Worm (Caenorhabditis elegans) whole organism, L4 larva: Measurements from ENCODE around the gene ZK1058.9.

Source experiments
- F37D6.2 ChIP-seq: sonication (generic microtip); optimal IDR thresholded peaks from 2 replicates; lab custom pipeline; 2016; ENCODE audit warnings: mild to moderate bottlenecking, missing genetic modification characterization, missing compliant biosample characterization
- F49E8.2 ChIP-seq: sonication (generic microtip); optimal IDR thresholded peaks from 2 replicates; lab custom pipeline; 2016; ENCODE audit warnings: missing compliant biosample characterization, mild to moderate bottlenecking, missing genetic modification characterization, borderline replicate concordance
- T20F7.1 ChIP-seq: fragments of 200-800 bp; sonication (Bioruptor generic); optimal IDR thresholded peaks from 2 replicates; lab custom pipeline; 2018; ENCODE audit warnings: mild to moderate bottlenecking, missing genetic modification characterization, missing compliant biosample characterization
- ZK337.2 ChIP-seq: fragments of 200-800 bp; sonication (Bioruptor generic); IDR thresholded peaks from 2 replicates; pipeline ENCODE4 v1.3.6; 2022; ENCODE audit warnings: missing genetic modification reagents, missing genetic modification characterization, missing compliant biosample characterization
- ama-1 ChIP-seq: fragments of 150-350 bp; optimal IDR thresholded peaks from 2 replicates; lab custom pipeline; 2014; ENCODE audit warnings: inconsistent platforms, mixed read lengths
- ceh-28 ChIP-seq: fragments of 150-350 bp; optimal IDR thresholded peaks from 2 replicates; lab custom pipeline; 2014; ENCODE audit warnings: missing biosample characterization, missing genetic modification reagents, missing genetic modification characterization
- ces-1 ChIP-seq: fragments of 150-350 bp; sonication (generic microtip); optimal IDR thresholded peaks from 4 replicates; lab custom pipeline; 2014; ENCODE audit warnings: missing biosample characterization, missing genetic modification reagents, missing genetic modification characterization
- ctbp-1 ChIP-seq: fragments of 200-800 bp; sonication (Bioruptor generic); IDR thresholded peaks from 2 replicates; pipeline ENCODE4 v1.3.6; 2022; ENCODE audit warnings: missing genetic modification reagents, missing genetic modification characterization, missing compliant biosample characterization
- daf-16 ChIP-seq, 3 experiments: sonication (generic microtip); optimal IDR thresholded peaks; 2 replicates each; lab custom pipeline; 2016 to 2017; ENCODE audit warnings: missing genetic modification characterization in 3 of 3, missing genetic modification reagents in 3 of 3, mild to moderate bottlenecking in 2 of 3, missing compliant biosample characterization in 2 of 3, missing biosample characterization in 1 of 3, moderate library complexity in 1 of 3
- dmd-6 ChIP-seq: fragments of 200-800 bp; sonication (Bioruptor generic); IDR thresholded peaks from 2 replicates; pipeline ENCODE4 v1.3.6; 2022; ENCODE audit warnings: missing genetic modification reagents, missing genetic modification characterization, missing compliant biosample characterization
- dmd-8 ChIP-seq: fragments of 200-800 bp; sonication (Bioruptor generic); IDR thresholded peaks from 2 replicates; pipeline ENCODE4 v1.3.6; 2022; ENCODE audit warnings: missing genetic modification characterization, missing compliant biosample characterization
- dve-1 ChIP-seq: sonication (generic microtip); optimal IDR thresholded peaks from 2 replicates; lab custom pipeline; 2017; ENCODE audit warnings: antibody characterized with exemption, mild to moderate bottlenecking, missing genetic modification characterization, missing compliant biosample characterization; ENCODE audit not compliant: insufficient read depth
- gei-8 ChIP-seq: fragments of 200-800 bp; sonication (Bioruptor generic); optimal IDR thresholded peaks from 2 replicates; lab custom pipeline; 2018; ENCODE audit warnings: mild to moderate bottlenecking, missing genetic modification characterization, missing compliant biosample characterization
- hif-1 ChIP-seq, 2 experiments: sonication (generic microtip); optimal IDR thresholded peaks; 2 replicates each; lab custom pipeline; 2016 to 2017; ENCODE audit warnings: missing compliant biosample characterization in 2 of 2, missing genetic modification characterization in 2 of 2, missing genetic modification reagents in 2 of 2, missing genotype in 2 of 2, mild to moderate bottlenecking in 1 of 2
- hlh-11 ChIP-seq: fragments of 200-800 bp; sonication (Bioruptor generic); optimal IDR thresholded peaks from 2 replicates; lab custom pipeline; 2018; ENCODE audit warnings: mild to moderate bottlenecking, missing genetic modification characterization, missing compliant biosample characterization
- hlh-30 ChIP-seq: sonication (generic microtip); optimal IDR thresholded peaks from 2 replicates; lab custom pipeline; 2017; ENCODE audit warnings: antibody characterized with exemption, mild to moderate bottlenecking, missing genetic modification characterization, missing compliant biosample characterization; ENCODE audit not compliant: insufficient read depth
- hmg-1.1 ChIP-seq: fragments of 200-800 bp; sonication (Bioruptor generic); IDR thresholded peaks from 2 replicates; pipeline ENCODE4 v1.3.6; 2022; ENCODE audit warnings: missing genetic modification reagents, missing genetic modification characterization, missing compliant biosample characterization
- lin-1 ChIP-seq: fragments of 200-800 bp; sonication (Bioruptor generic); IDR thresholded peaks from 2 replicates; pipeline ENCODE4 v1.3.6; 2022; ENCODE audit warnings: missing genetic modification reagents, missing genetic modification characterization, missing compliant biosample characterization
- lin-13 ChIP-seq: fragments of 150-350 bp; optimal IDR thresholded peaks from 2 replicates; lab custom pipeline; 2014; ENCODE audit warnings: missing biosample characterization, missing genetic modification reagents, missing genetic modification characterization
- lin-15B ChIP-seq: fragments of 150-350 bp; sonication (generic microtip); optimal IDR thresholded peaks from 3 replicates; lab custom pipeline; 2014; ENCODE audit warnings: missing biosample characterization, missing genetic modification characterization
- lin-38 ChIP-seq: fragments of 200-800 bp; sonication (Bioruptor generic); IDR thresholded peaks from 2 replicates; pipeline ENCODE4 v1.3.6; 2022; ENCODE audit warnings: missing genetic modification reagents, missing genetic modification characterization, missing compliant biosample characterization
- lin-39 ChIP-seq: fragments of 150-350 bp; optimal IDR thresholded peaks from 2 replicates; lab custom pipeline; 2014; ENCODE audit warnings: missing biosample characterization, missing genetic modification reagents, missing genetic modification characterization
- mdl-1 ChIP-seq, 2 experiments: fragments of 150-350 bp in 1 of 2; sonication (generic microtip) in 1 of 2; optimal IDR thresholded peaks; 2 replicates each; lab custom pipeline; 2014 to 2017; ENCODE audit warnings: missing biosample characterization in 2 of 2, missing genetic modification characterization in 2 of 2
- mes-2 ChIP-seq: sonication (generic microtip); optimal IDR thresholded peaks from 2 replicates; lab custom pipeline; 2016; ENCODE audit warnings: missing genotype, mild to moderate bottlenecking, missing genetic modification characterization, missing compliant biosample characterization; ENCODE audit not compliant: poor library complexity, severe bottlenecking
- mxl-3 ChIP-seq: fragments of 200-800 bp; sonication (Bioruptor generic); optimal IDR thresholded peaks from 2 replicates; lab custom pipeline; 2018; ENCODE audit warnings: mild to moderate bottlenecking, missing genetic modification characterization, missing compliant biosample characterization
- nhr-10 ChIP-seq: fragments of 150-350 bp; optimal IDR thresholded peaks from 2 replicates; lab custom pipeline; 2014; ENCODE audit warnings: missing biosample characterization, missing genetic modification characterization
- nhr-102 ChIP-seq: sonication (generic microtip); optimal IDR thresholded peaks from 2 replicates; lab custom pipeline; 2016; ENCODE audit warnings: mild to moderate bottlenecking, missing genetic modification characterization, moderate library complexity, missing compliant biosample characterization
- nhr-237 ChIP-seq: sonication (generic microtip); optimal IDR thresholded peaks from 2 replicates; lab custom pipeline; 2017; ENCODE audit warnings: missing biosample characterization, missing genetic modification characterization
- nhr-28 ChIP-seq: fragments of 150-350 bp; optimal IDR thresholded peaks from 2 replicates; lab custom pipeline; 2014; ENCODE audit warnings: missing biosample characterization, missing genetic modification characterization
- nhr-42 ChIP-seq: fragments of 200-800 bp; sonication (Bioruptor generic); IDR thresholded peaks from 2 replicates; pipeline ENCODE4 v1.3.6; 2022; ENCODE audit warnings: missing genetic modification characterization, missing compliant biosample characterization
- nhr-48 ChIP-seq: sonication (generic microtip); optimal IDR thresholded peaks from 2 replicates; lab custom pipeline; 2016; ENCODE audit warnings: mild to moderate bottlenecking, missing genetic modification characterization, missing compliant biosample characterization
- pqm-1 ChIP-seq: sonication (generic microtip); optimal IDR thresholded peaks from 2 replicates; lab custom pipeline; 2017; ENCODE audit warnings: missing biosample characterization, missing genetic modification characterization
- set-16 ChIP-seq: fragments of 200-800 bp; sonication (Bioruptor generic); IDR thresholded peaks from 2 replicates; pipeline ENCODE4 v1.3.6; 2022; ENCODE audit warnings: missing genetic modification reagents, missing genetic modification characterization, missing compliant biosample characterization
- unc-130 ChIP-seq: sonication (generic microtip); optimal IDR thresholded peaks from 2 replicates; lab custom pipeline; 2016; ENCODE audit warnings: missing genetic modification reagents, missing genetic modification characterization, missing compliant biosample characterization
- unc-62 ChIP-seq, 3 experiments: fragments of 150-350 bp in 1 of 3; sonication (generic microtip); optimal IDR thresholded peaks in 2 of 3; peaks in 1 of 3; 1 replicate in 1 of 3; 2 replicates in 2 of 3; lab custom pipeline; 2014 to 2017; ENCODE audit warnings: missing biosample characterization in 3 of 3, missing genetic modification characterization in 3 of 3, missing genetic modification reagents in 3 of 3, missing genotype in 1 of 3
- vab-7 ChIP-seq: fragments of 200-800 bp; sonication (Bioruptor generic); IDR thresholded peaks from 2 replicates; pipeline ENCODE4 v1.3.6; 2022; ENCODE audit warnings: missing genetic modification reagents, missing genetic modification characterization, missing compliant biosample characterization
- zfp-3 ChIP-seq: fragments of 200-800 bp; sonication (Bioruptor generic); conservative IDR thresholded peaks from 2 replicates; pipeline ENCODE4 v1.3.6; 2022; ENCODE audit warnings: missing genetic modification reagents, missing genetic modification characterization, missing compliant biosample characterization
- zip-2 ChIP-seq: fragments of 150-350 bp; optimal IDR thresholded peaks from 2 replicates; lab custom pipeline; 2014; ENCODE audit warnings: missing biosample characterization, missing genetic modification characterization

The ZK1058.9 gene

DNA sequence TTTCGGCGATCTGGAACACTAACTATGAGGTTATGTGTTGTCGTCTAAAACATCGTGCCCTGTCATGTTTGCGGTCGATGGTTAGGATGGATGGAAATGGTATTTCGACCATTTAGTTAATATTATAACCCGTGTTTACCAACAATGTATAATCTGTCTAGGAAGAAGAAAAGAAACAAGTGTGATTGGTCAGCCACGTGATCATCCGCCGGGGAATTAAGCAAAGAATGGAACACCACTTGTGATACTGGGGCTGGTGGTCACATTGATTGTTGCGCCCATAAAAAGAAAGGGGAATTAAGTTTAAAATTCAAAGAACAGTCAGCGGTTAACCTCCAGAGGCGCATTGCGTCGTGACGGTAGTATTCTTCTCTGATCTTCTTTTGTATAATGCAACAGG, 50.4 kb downstream of the ZK1058.9 start (continued):
- TF ChIP-seq lin-13 (GFP tag; lab: Kevin White, UChicago) (peak; percentile 19), daf-16 (GFP tag; optimal IDR thresholded peaks at IDR 0.05; lab: Kevin White, UChicago) (no peak), daf-16 (tag; optimal IDR thresholded peaks at IDR 0.05; lab: Kevin White, UChicago) (peak; percentile 60), F37D6.2 (tag; lab: Kevin White, UChicago) (no peak), mdl-1 (tag; optimal IDR thresholded peaks at IDR 0.05; lab: Kevin White, UChicago) (peak in 1 of 2 experiments; percentile 6), nhr-102 (no peak), hlh-11 (tag; lab: Kevin White, UChicago) (peak; percentile 74), unc-62 (GFP tag; optimal IDR thresholded peaks at IDR 0.05 in 1 of 2; lab: Kevin White, UChicago) (peak in 1 of 2 experiments; percentile 57), unc-62 (tag; optimal IDR thresholded peaks at IDR 0.05; lab: Kevin White, UChicago) (no peak), set-16 (GFP tag; lab: Robert Waterston, UW) (no peak), nhr-237 (tag; lab: Kevin White, UChicago) (no peak), nhr-28 (peak; percentile 72), ctbp-1 (GFP tag; lab: Robert Waterston, UW) (no peak)

DNA sequence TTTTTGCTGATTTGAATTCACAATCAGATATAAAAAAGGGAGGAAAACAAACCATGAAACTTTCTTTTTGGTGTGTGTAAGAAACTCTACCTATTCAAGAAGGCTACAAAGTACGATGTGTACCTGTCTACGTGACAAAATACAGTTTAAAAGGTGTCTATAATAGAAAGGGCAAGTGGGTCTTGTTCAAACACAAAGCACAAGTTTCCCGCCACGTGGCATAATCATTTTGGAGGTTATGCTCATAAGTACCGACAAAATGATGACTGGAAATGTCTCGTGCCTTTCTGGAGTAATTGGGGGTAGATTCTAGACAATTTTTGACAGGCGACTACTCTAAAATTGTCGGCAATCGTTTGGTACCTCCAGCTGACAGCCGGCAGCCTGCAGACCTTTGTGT, 51.1 kb downstream of the ZK1058.9 start:
- TF ChIP-seq vab-7 (GFP tag; lab: Robert Waterston, UW) (no peak), dmd-6 (GFP tag; lab: Robert Waterston, UW) (peak; percentile 74), hlh-11 (tag; lab: Kevin White, UChicago) (peak; percentile 35), hlh-30 (tag; lab: Kevin White, UChicago) (peak; percentile 30), ama-1 (lab: Kevin White, UChicago) (no peak), hif-1 (tag; optimal IDR thresholded peaks at IDR 0.05; lab: Kevin White, UChicago) (peak in 1 of 2 experiments; percentile 93), dmd-8 (no peak), nhr-48 (tag; lab: Kevin White, UChicago) (no peak), dve-1 (tag; lab: Kevin White, UChicago) (peak; percentile 47), lin-1 (no peak), nhr-28 (peak; percentile 67), zfp-3 (0 out of 2 replicates have a peak, but pooled peaks have one; percentile 14), daf-16 (GFP tag; optimal IDR thresholded peaks at IDR 0.05; lab: Kevin White, UChicago) (no peak), daf-16 (tag; optimal IDR thresholded peaks at IDR 0.05; lab: Kevin White, UChicago) (peak; percentile 17)
- TF ChIP-seq, all 104 proteins: peak for 8

DNA sequence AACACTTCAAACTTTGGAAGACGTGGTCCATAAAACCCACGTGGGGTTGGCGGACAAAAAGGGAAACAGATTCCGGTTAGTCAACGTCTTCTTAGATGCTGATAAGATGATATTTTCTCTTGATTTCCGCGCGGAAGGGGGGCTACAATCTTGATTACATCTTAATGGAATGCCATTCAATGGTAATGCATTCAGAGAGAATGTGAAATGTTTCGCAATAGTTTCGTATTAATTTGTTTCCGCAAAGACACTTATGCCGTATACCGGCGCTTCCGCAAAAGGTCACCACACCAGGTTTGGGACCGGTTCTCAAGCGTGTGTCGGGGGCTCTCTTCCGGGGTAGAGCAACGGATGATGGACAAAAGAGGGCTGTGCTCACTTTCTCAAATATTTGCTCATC, 51.5 kb downstream of the ZK1058.9 start:
- TF ChIP-seq mes-2 (tag; lab: Kevin White, UChicago), result no peak
- peak in 1 of 2 experiments; percentile 41 for TF ChIP-seq unc-62 (GFP tag; optimal IDR thresholded peaks at IDR 0.05 in 1 of 2; lab: Kevin White, UChicago)
- TF ChIP-seq unc-62 (tag; optimal IDR thresholded peaks at IDR 0.05; lab: Kevin White, UChicago), result no peak
- TF ChIP-seq ces-1 (GFP tag; lab: Kevin White, UChicago), result no peak
- no peak for TF ChIP-seq zfp-3
- TF ChIP-seq hmg-1.1, result no peak
- no peak for TF ChIP-seq lin-15B (tag; lab: Kevin White, UChicago)
- TF ChIP-seq zip-2, result peak; percentile 31
- no peak for TF ChIP-seq unc-130 (GFP tag; lab: Kevin White, UChicago)
- TF ChIP-seq mxl-3 (GFP tag; lab: Kevin White, UChicago), result peak; percentile 38
- TF ChIP-seq T20F7.1 (GFP tag; lab: Kevin White, UChicago), result no peak
- TF ChIP-seq ZK337.2 (GFP tag; lab: Robert Waterston, UW), result no peak
- TF ChIP-seq mdl-1 (tag; optimal IDR thresholded peaks at IDR 0.05; lab: Kevin White, UChicago), result peak in 1 of 2 experiments; percentile 11
- no peak for TF ChIP-seq pqm-1 (tag; lab: Kevin White, UChicago)
- TF ChIP-seq nhr-42 (GFP tag; lab: Robert Waterston, UW), result no peak
- TF ChIP-seq lin-39, result no peak
- TF ChIP-seq dve-1 (tag; lab: Kevin White, UChicago), result no peak
- no peak for TF ChIP-seq F49E8.2 (tag; lab: Kevin White, UChicago)
- no peak for TF ChIP-seq nhr-10 (tag; lab: Kevin White, UChicago)
- no peak for TF ChIP-seq gei-8 (GFP tag; lab: Kevin White, UChicago)
- no peak for TF ChIP-seq ceh-28 (tag; lab: Kevin White, UChicago)
- TF ChIP-seq nhr-237 (tag; lab: Kevin White, UChicago), result no peak
- no peak for TF ChIP-seq nhr-48 (tag; lab: Kevin White, UChicago)
- TF ChIP-seq hlh-30 (tag; lab: Kevin White, UChicago), result no peak
- TF ChIP-seq lin-38, result no peak
